Worm (Caenorhabditis elegans) whole organism, L3 larva: Measurements from ENCODE around the gene usp-14.
A peak's percentile ranks its signal among the peaks of the same experiment; 100 is the strongest.

Experiments
- R02D3.7 ChIP-seq: fragments of 150-350 bp; optimal IDR thresholded peaks from 2 replicates; lab custom pipeline; 2014; ENCODE audit warnings: missing biosample characterization, missing genetic modification characterization
- ZK546.5 ChIP-seq: sonication (generic microtip); optimal IDR thresholded peaks from 2 replicates; lab custom pipeline; 2017; ENCODE audit warnings: missing biosample characterization, missing genetic modification characterization
- aly-2 ChIP-seq: fragments of 150-350 bp; optimal IDR thresholded peaks from 2 replicates; lab custom pipeline; 2014; ENCODE audit warnings: missing biosample characterization, missing genetic modification characterization
- ama-1 ChIP-seq: fragments of 150-350 bp; optimal IDR thresholded peaks from 2 replicates; lab custom pipeline; 2018
- ceh-16 ChIP-seq: sonication (generic microtip); optimal IDR thresholded peaks from 2 replicates; lab custom pipeline; 2017; ENCODE audit warnings: missing biosample characterization, missing genetic modification characterization
- ceh-28 ChIP-seq: fragments of 150-350 bp; optimal IDR thresholded peaks from 2 replicates; lab custom pipeline; 2014; ENCODE audit warnings: missing biosample characterization, missing genetic modification reagents, missing genetic modification characterization
- ceh-82 ChIP-seq: fragments of 150-350 bp; optimal IDR thresholded peaks from 2 replicates; lab custom pipeline; 2014; ENCODE audit warnings: missing biosample characterization, missing genetic modification characterization
- ceh-9 ChIP-seq: sonication (generic microtip); optimal IDR thresholded peaks from 2 replicates; lab custom pipeline; 2018; ENCODE audit warnings: missing biosample characterization, missing genetic modification characterization
- daf-12 ChIP-seq: fragments of 150-350 bp; optimal IDR thresholded peaks from 2 replicates; lab custom pipeline; 2014; ENCODE audit warnings: missing biosample characterization, missing genetic modification reagents, missing genetic modification characterization
- egl-27 ChIP-seq: sonication (generic microtip); optimal IDR thresholded peaks from 4 replicates; lab custom pipeline; 2017; ENCODE audit warnings: missing biosample characterization, missing genetic modification reagents, missing genetic modification characterization
- egl-5 ChIP-seq: fragments of 150-350 bp; optimal IDR thresholded peaks from 2 replicates; lab custom pipeline; 2017; ENCODE audit warnings: missing biosample characterization, missing genetic modification reagents, missing genetic modification characterization, inconsistent platforms
- elt-1 ChIP-seq: fragments of 150-350 bp; optimal IDR thresholded peaks from 2 replicates; lab custom pipeline; 2014; ENCODE audit warnings: missing biosample characterization, missing genetic modification characterization
- elt-2 ChIP-seq: sonication (generic microtip); optimal IDR thresholded peaks from 2 replicates; lab custom pipeline; 2016; ENCODE audit warnings: missing genetic modification reagents, mild to moderate bottlenecking, missing genetic modification characterization, missing compliant biosample characterization
- elt-3 ChIP-seq, 3 experiments: fragments of 150-350 bp in 1 of 3; sonication (generic microtip) in 2 of 3; optimal IDR thresholded peaks; 2 replicates in 2 of 3; 4 replicates in 1 of 3; lab custom pipeline; 2014 to 2017; ENCODE audit warnings: missing biosample characterization in 3 of 3, missing genetic modification characterization in 3 of 3
- eor-1 ChIP-seq, 2 experiments: fragments of 150-350 bp; optimal IDR thresholded peaks; 2 replicates each; lab custom pipeline; 2014 to 2018; ENCODE audit warnings: missing biosample characterization in 2 of 2, missing genetic modification characterization in 2 of 2
- fkh-10 ChIP-seq: sonication (generic microtip); optimal IDR thresholded peaks from 2 replicates; lab custom pipeline; 2017; ENCODE audit warnings: missing biosample characterization, missing genetic modification reagents, missing genetic modification characterization
- fkh-2 ChIP-seq: fragments of 150-350 bp; optimal IDR thresholded peaks from 2 replicates; lab custom pipeline; 2014; ENCODE audit warnings: missing biosample characterization, missing genetic modification reagents, missing genetic modification characterization
- fos-1 ChIP-seq: fragments of 150-350 bp; optimal IDR thresholded peaks from 2 replicates; lab custom pipeline; 2014; ENCODE audit warnings: missing biosample characterization, missing genetic modification characterization
- hmg-11 ChIP-seq: sonication (generic microtip); optimal IDR thresholded peaks from 2 replicates; lab custom pipeline; 2016; ENCODE audit warnings: missing genetic modification characterization, missing compliant biosample characterization
- jun-1 ChIP-seq: fragments of 150-350 bp; optimal IDR thresholded peaks from 2 replicates; lab custom pipeline; 2014; ENCODE audit warnings: missing biosample characterization, missing genetic modification reagents, missing genetic modification characterization
- lin-15B ChIP-seq: fragments of 150-350 bp; optimal IDR thresholded peaks from 2 replicates; lab custom pipeline; 2014; ENCODE audit warnings: missing biosample characterization, missing genetic modification characterization
- lin-39 ChIP-seq: fragments of 150-350 bp; optimal IDR thresholded peaks from 2 replicates; lab custom pipeline; 2018; ENCODE audit warnings: missing biosample characterization, missing genetic modification reagents, missing genetic modification characterization
- lsy-12 ChIP-seq: sonication (generic microtip); optimal IDR thresholded peaks from 2 replicates; lab custom pipeline; 2016; ENCODE audit warnings: mild to moderate bottlenecking, missing genetic modification characterization, missing compliant biosample characterization
- mdl-1 ChIP-seq: fragments of 150-350 bp; optimal IDR thresholded peaks from 2 replicates; lab custom pipeline; 2014; ENCODE audit warnings: missing biosample characterization, missing genetic modification characterization
- mml-1 ChIP-seq: fragments of 150-350 bp; sonication (generic microtip); optimal IDR thresholded peaks from 3 replicates; lab custom pipeline; 2014; ENCODE audit warnings: missing biosample characterization, missing genetic modification characterization
- nfya-1 ChIP-seq: sonication (generic microtip); optimal IDR thresholded peaks from 2 replicates; lab custom pipeline; 2017; ENCODE audit warnings: missing genetic modification characterization, mild to moderate bottlenecking, missing compliant biosample characterization, antibody characterized with exemption, moderate library complexity; ENCODE audit not compliant: insufficient read depth
- nhr-11 ChIP-seq: fragments of 150-350 bp; optimal IDR thresholded peaks from 2 replicates; lab custom pipeline; 2014; ENCODE audit warnings: missing biosample characterization, missing genetic modification characterization
- nhr-12 ChIP-seq: fragments of 150-350 bp; optimal IDR thresholded peaks from 2 replicates; lab custom pipeline; 2014; ENCODE audit warnings: missing biosample characterization, missing genetic modification characterization
- nhr-23 ChIP-seq: fragments of 150-350 bp; optimal IDR thresholded peaks from 2 replicates; lab custom pipeline; 2014; ENCODE audit warnings: missing biosample characterization, missing genetic modification reagents, missing genetic modification characterization
- nhr-237 ChIP-seq: fragments of 150-350 bp; optimal IDR thresholded peaks from 2 replicates; lab custom pipeline; 2014; ENCODE audit warnings: missing biosample characterization, missing genetic modification characterization
- nhr-25 ChIP-seq: sonication (generic microtip); optimal IDR thresholded peaks from 2 replicates; lab custom pipeline; 2017; ENCODE audit warnings: missing biosample characterization, missing genetic modification characterization
- nhr-28 ChIP-seq: fragments of 150-350 bp; optimal IDR thresholded peaks from 2 replicates; lab custom pipeline; 2014; ENCODE audit warnings: missing biosample characterization, missing genetic modification characterization
- nhr-43 ChIP-seq: sonication (generic microtip); optimal IDR thresholded peaks from 2 replicates; lab custom pipeline; 2016; ENCODE audit warnings: mild to moderate bottlenecking, missing genetic modification characterization, missing compliant biosample characterization; ENCODE audit not compliant: poor library complexity, severe bottlenecking
- nhr-67 ChIP-seq: fragments of 150-350 bp; optimal IDR thresholded peaks from 2 replicates; lab custom pipeline; 2014; ENCODE audit warnings: missing biosample characterization, missing genetic modification characterization
- nhr-76 ChIP-seq: fragments of 150-350 bp; sonication (generic microtip); optimal IDR thresholded peaks from 5 replicates; lab custom pipeline; 2014; ENCODE audit warnings: missing biosample characterization, missing genetic modification characterization
- nhr-77 ChIP-seq: fragments of 150-350 bp; optimal IDR thresholded peaks from 2 replicates; lab custom pipeline; 2014; ENCODE audit warnings: missing biosample characterization, missing genetic modification characterization
- pha-4 ChIP-seq: fragments of 150-350 bp; optimal IDR thresholded peaks from 2 replicates; lab custom pipeline; 2014; ENCODE audit warnings: missing biosample characterization, missing genetic modification reagents, missing genetic modification characterization
- pqm-1 ChIP-seq: fragments of 150-350 bp; optimal IDR thresholded peaks from 2 replicates; lab custom pipeline; 2017; ENCODE audit warnings: missing biosample characterization, missing genetic modification characterization, inconsistent platforms
- sea-2 ChIP-seq: fragments of 150-350 bp; sonication (generic microtip); optimal IDR thresholded peaks from 4 replicates; lab custom pipeline; 2014; ENCODE audit warnings: missing biosample characterization, missing genetic modification reagents, missing genetic modification characterization
- skn-1 ChIP-seq: fragments of 150-350 bp; optimal IDR thresholded peaks from 2 replicates; lab custom pipeline; 2014; ENCODE audit warnings: missing biosample characterization, missing genetic modification characterization
- snpc-4 ChIP-seq: fragments of 150-350 bp; optimal IDR thresholded peaks from 2 replicates; lab custom pipeline; 2014; ENCODE audit warnings: missing biosample characterization, missing genetic modification characterization
- tbx-2 ChIP-seq: sonication (generic microtip); optimal IDR thresholded peaks from 2 replicates; lab custom pipeline; 2016; ENCODE audit warnings: mild to moderate bottlenecking, missing genetic modification characterization, missing compliant biosample characterization
- unc-39 ChIP-seq: sonication (generic microtip); optimal IDR thresholded peaks from 4 replicates; lab custom pipeline; 2017; ENCODE audit warnings: missing biosample characterization, missing genetic modification characterization
- unc-62 ChIP-seq: fragments of 150-350 bp; sonication (generic microtip); optimal IDR thresholded peaks from 4 replicates; lab custom pipeline; 2014; ENCODE audit warnings: missing biosample characterization, missing genetic modification reagents, missing genetic modification characterization
- zag-1 ChIP-seq: fragments of 150-350 bp; optimal IDR thresholded peaks from 2 replicates; lab custom pipeline; 2014; ENCODE audit warnings: missing biosample characterization, missing genetic modification characterization
- ztf-11 ChIP-seq: fragments of 150-350 bp; optimal IDR thresholded peaks from 2 replicates; lab custom pipeline; 2014; ENCODE audit warnings: missing biosample characterization, missing genetic modification characterization
- ztf-4 ChIP-seq: fragments of 150-350 bp; optimal IDR thresholded peaks from 2 replicates; lab custom pipeline; 2014; ENCODE audit warnings: missing biosample characterization, missing genetic modification characterization

usp-14 gene

DNA sequence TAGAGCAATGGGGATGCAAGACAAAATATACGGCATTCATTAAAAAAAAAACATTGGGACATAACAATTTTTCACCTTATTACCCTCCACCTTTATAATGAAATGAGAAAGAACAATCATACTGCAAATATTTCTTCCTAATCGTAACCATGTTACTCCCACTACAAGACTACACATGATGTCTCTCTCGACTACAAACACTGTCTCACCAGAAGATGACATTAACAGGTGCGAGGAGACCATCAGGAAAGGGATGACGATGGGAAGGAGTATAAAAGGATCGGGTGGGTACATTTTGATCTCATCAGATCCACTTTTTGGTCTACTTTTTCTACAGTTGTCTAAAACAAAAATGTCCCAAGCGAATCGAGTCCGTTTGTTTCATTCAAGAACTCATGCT is 9.4 kb upstream of the usp-14 start, which contains the start of gene dhs-8:
dhs-8 (plus strand) TSS at position 179 of the 400 bp plus-strand sequence.
- TF ChIP-seq nhr-43 (tag; lab: Kevin White, UChicago) (peak; percentile 15), ceh-82 (tag; lab: Kevin White, UChicago) (no peak)

ce11 chrII:14496809-14497208 is 8.3 kb upstream of the usp-14 start:
- TF ChIP-seq unc-62 = peak; percentile 44
- TF ChIP-seq R02D3.7 = peak; percentile 44
- peak; percentile 87 for TF ChIP-seq pha-4
- TF ChIP-seq nhr-28 = no peak
- TF ChIP-seq nhr-12 (tag; lab: Kevin White, UChicago) = no peak
- no peak for TF ChIP-seq fkh-10 (GFP tag; lab: Kevin White, UChicago)
- TF ChIP-seq ceh-16 (tag; lab: Kevin White, UChicago) = no peak
- no peak for TF ChIP-seq eor-1 (tag; optimal IDR thresholded peaks at IDR 0.05; lab: Kevin White, UChicago)
- TF ChIP-seq aly-2 (tag; lab: Kevin White, UChicago) = no peak
- TF ChIP-seq ceh-9 = no peak
- TF ChIP-seq ZK546.5 (tag; lab: Kevin White, UChicago) = no peak
- TF ChIP-seq zag-1 (tag; lab: Kevin White, UChicago) = no peak
- no peak for TF ChIP-seq sea-2 (GFP tag; lab: Kevin White, UChicago)
- TF ChIP-seq daf-12 (tag; lab: Kevin White, UChicago) = no peak
- TF ChIP-seq mdl-1 (tag; lab: Kevin White, UChicago) = no peak
- no peak for TF ChIP-seq ceh-82 (tag; lab: Kevin White, UChicago)
- TF ChIP-seq lin-15B (tag; lab: Kevin White, UChicago) = peak; percentile 9
- no peak for TF ChIP-seq ztf-4
- peak; percentile 64 for TF ChIP-seq elt-2
- peak; percentile 77 for TF ChIP-seq egl-27 (tag; lab: Kevin White, UChicago)
- peak; percentile 23 for TF ChIP-seq fos-1 (tag; lab: Kevin White, UChicago)
- peak; percentile 9 for TF ChIP-seq ceh-28 (tag; lab: Kevin White, UChicago)
- peak; percentile 56 for TF ChIP-seq jun-1 (tag; lab: Kevin White, UChicago)
- peak; percentile 72 for TF ChIP-seq nfya-1 (tag; lab: Kevin White, UChicago)
- peak; percentile 88 for TF ChIP-seq lin-39 (tag; lab: Kevin White, UChicago)
- TF ChIP-seq hmg-11 (tag; lab: Kevin White, UChicago) = peak; percentile 88
- peak; percentile 64 for TF ChIP-seq nhr-23 (tag; lab: Kevin White, UChicago)
- TF ChIP-seq tbx-2 (tag; lab: Kevin White, UChicago) = peak; percentile 76
- no peak for TF ChIP-seq mml-1
- peak; percentile 34 for TF ChIP-seq ztf-11 (tag; lab: Kevin White, UChicago)
- peak; percentile 86 for TF ChIP-seq skn-1
- TF ChIP-seq nhr-11 (tag; lab: Kevin White, UChicago) = no peak
- peak; percentile 90 for TF ChIP-seq nhr-43 (tag; lab: Kevin White, UChicago)
- TF ChIP-seq lsy-12 = peak; percentile 83
- TF ChIP-seq unc-39 (tag; lab: Kevin White, UChicago) = no peak
- peak; percentile 17 for TF ChIP-seq elt-1 (tag; lab: Kevin White, UChicago)
- peak; percentile 66 for TF ChIP-seq ama-1 (lab: Kevin White, UChicago)
- peak; percentile 88 for TF ChIP-seq nhr-25
- no peak for TF ChIP-seq egl-5 (tag; lab: Kevin White, UChicago)
- TF ChIP-seq pqm-1 (tag; lab: Kevin White, UChicago) = peak; percentile 46
- TF ChIP-seq nhr-76 = no peak
- peak; percentile 84 for TF ChIP-seq snpc-4 (tag; lab: Kevin White, UChicago)
- no peak for TF ChIP-seq fkh-2 (tag; lab: Kevin White, UChicago)
- TF ChIP-seq nhr-77 (tag; lab: Kevin White, UChicago) = peak; percentile 84
- peak in 1 of 3 experiments; percentile 55 for TF ChIP-seq elt-3 (tag; optimal IDR thresholded peaks at IDR 0.05; lab: Kevin White, UChicago)
- TF ChIP-seq nhr-67 (tag; lab: Kevin White, UChicago) = no peak
- no peak for TF ChIP-seq nhr-237 (tag; lab: Kevin White, UChicago)
